ENCODE assay signal across 1 fruit fly cellular context in the genomic region with DNA sequence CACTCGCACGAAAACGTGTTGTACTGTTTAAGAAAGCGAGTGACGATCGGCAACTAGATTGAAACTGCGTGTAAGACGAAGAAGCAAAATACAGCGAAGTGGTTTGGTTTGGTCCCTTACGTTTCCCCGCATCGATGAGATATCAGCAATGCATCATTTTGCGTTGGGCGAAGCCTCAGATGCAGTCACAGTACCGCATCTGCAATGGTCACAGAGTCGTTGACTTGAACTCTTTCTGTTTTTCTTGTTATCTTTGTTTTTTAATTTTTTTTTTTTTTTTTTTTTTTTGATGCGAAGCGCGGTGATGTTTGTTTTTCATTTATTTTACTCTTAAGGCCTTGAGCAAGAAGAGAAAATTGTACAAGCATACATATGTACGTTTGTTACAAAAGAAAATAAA.
TF ChIP-seq lines count a peak whose summit lies in the region.

No protein-coding gene starts in this region.

TF ChIP-seq in whole organism, prepupa, 60 proteins besides CTCF, POLR2A, EP300 and RAD21 (continued from another document):
- TF ChIP-seq acj6 (GFP tag; optimal IDR thresholded peaks at IDR 0.05; lab: Kevin White, UChicago) (peak; percentile 5), CG31627 (GFP tag; optimal IDR thresholded peaks at IDR 0.05; lab: Kevin White, UChicago) (no peak), Ets21C (GFP tag; optimal IDR thresholded peaks at IDR 0.05; lab: Kevin White, UChicago) (no peak), ss (GFP tag; optimal IDR thresholded peaks at IDR 0.05; lab: Kevin White, UChicago) (peak; percentile 55 to 66), Gug (GFP tag; IDR thresholded peaks at IDR 0.05; lab: Robert Waterston, UW) (no peak), CG4318 (GFP tag; optimal IDR thresholded peaks at IDR 0.05; lab: Kevin White, UChicago) (no peak), CG6808 (GFP tag; optimal IDR thresholded peaks at IDR 0.05; lab: Kevin White, UChicago) (peak; percentile 69), CG16779 (tag; optimal IDR thresholded peaks at IDR 0.05; lab: Kevin White, UChicago) (no peak), Hr4 (GFP tag; optimal IDR thresholded peaks at IDR 0.05; lab: Kevin White, UChicago) (no peak), Blimp-1 (GFP tag; optimal IDR thresholded peaks at IDR 0.05; lab: Kevin White, UChicago) (no peak), Met (GFP tag; optimal IDR thresholded peaks at IDR 0.05; lab: Kevin White, UChicago) (peak; percentile 13), Ets96B (tag; optimal IDR thresholded peaks at IDR 0.05; lab: Kevin White, UChicago) (peak; percentile 73), CG9139 (GFP tag; optimal IDR thresholded peaks at IDR 0.05; lab: Kevin White, UChicago) (peak; percentile 60), fd85E (GFP tag; optimal IDR thresholded peaks at IDR 0.05; lab: Kevin White, UChicago) (no peak), spab (GFP tag; optimal IDR thresholded peaks at IDR 0.05; lab: Kevin White, UChicago) (peak; percentile 48), CG11762 (GFP tag; optimal IDR thresholded peaks at IDR 0.05; lab: Kevin White, UChicago; ENCODE audit: insufficient read depth) (no peak), Hr38 (GFP tag; optimal IDR thresholded peaks at IDR 0.05; lab: Kevin White, UChicago) (no peak), Hr39 (GFP tag; optimal IDR thresholded peaks at IDR 0.05; lab: Kevin White, UChicago) (no peak), achi (GFP tag; optimal IDR thresholded peaks at IDR 0.05; lab: Kevin White, UChicago) (peak; percentile 32), dsx (GFP tag; optimal IDR thresholded peaks at IDR 0.05; lab: Kevin White, UChicago; ENCODE audit: poor library complexity, severe bottlenecking) (peak; percentile 69), CG6854 (GFP tag; optimal IDR thresholded peaks at IDR 0.05; lab: Kevin White, UChicago) (no peak), fkh (GFP tag; optimal IDR thresholded peaks at IDR 0.05; lab: Kevin White, UChicago) (no peak), cyc (GFP tag; optimal IDR thresholded peaks at IDR 0.05; lab: Kevin White, UChicago) (no peak), Eip93F (GFP tag; optimal IDR thresholded peaks at IDR 0.05; lab: Kevin White, UChicago) (no peak), CG8119 (GFP tag; IDR thresholded peaks at IDR 0.05; lab: Robert Waterston, UW) (no peak), esn (GFP tag; optimal IDR thresholded peaks at IDR 0.05; lab: Kevin White, UChicago) (no peak)
